Fruit fly (Drosophila melanogaster) whole organism, prepupa: ENCODE measurements around the gene CG17261.

ENCODE experiments used
- Blimp-1 ChIP-seq: fragments of 200-800 bp; sonication (Bioruptor generic); optimal IDR thresholded peaks from 3 replicates; lab custom pipeline; 2017; ENCODE audit warnings: missing biosample characterization, missing genetic modification characterization, mild to moderate bottlenecking, moderate library complexity, missing genetic modification reagents
- CG10631 ChIP-seq: fragments of 200-800 bp; sonication (Bioruptor generic); optimal IDR thresholded peaks from 2 replicates; lab custom pipeline; 2016; ENCODE audit warnings: missing biosample characterization, missing genetic modification characterization
- CG11762 ChIP-seq: fragments of 200-800 bp; sonication (Bioruptor generic); optimal IDR thresholded peaks from 3 replicates; lab custom pipeline; 2016; ENCODE audit warnings: missing biosample characterization, missing genetic modification characterization; ENCODE audit not compliant: insufficient read depth
- CG1621 ChIP-seq: fragments of 200-800 bp; sonication (Bioruptor generic); optimal IDR thresholded peaks from 3 replicates; lab custom pipeline; 2018; ENCODE audit warnings: missing biosample characterization, mild to moderate bottlenecking, missing genetic modification characterization
- CG31627 ChIP-seq: fragments of 200-800 bp; sonication (Bioruptor generic); optimal IDR thresholded peaks from 3 replicates; lab custom pipeline; 2016; ENCODE audit warnings: missing biosample characterization, missing genetic modification characterization
- CG32006 ChIP-seq: fragments of 200-800 bp; sonication (Bioruptor generic); optimal IDR thresholded peaks from 3 replicates; lab custom pipeline; 2017; ENCODE audit warnings: missing biosample characterization, mild to moderate bottlenecking, missing genetic modification characterization
- CG34406 ChIP-seq: fragments of 200-800 bp; sonication (Bioruptor generic); optimal IDR thresholded peaks from 3 replicates; lab custom pipeline; 2016; ENCODE audit warnings: missing biosample characterization, missing genetic modification characterization
- CG6276 ChIP-seq: fragments of 200-800 bp; sonication (Bioruptor generic); optimal IDR thresholded peaks from 2 replicates; lab custom pipeline; 2017; ENCODE audit warnings: missing biosample characterization, mild to moderate bottlenecking, missing genetic modification characterization
- CG6792 ChIP-seq: fragments of 200-800 bp; sonication (Bioruptor generic); optimal IDR thresholded peaks from 3 replicates; lab custom pipeline; 2016; ENCODE audit warnings: missing biosample characterization, missing genetic modification characterization
- CG6854 ChIP-seq: fragments of 200-800 bp; sonication (Bioruptor generic); optimal IDR thresholded peaks from 2 replicates; lab custom pipeline; 2017; ENCODE audit warnings: missing biosample characterization, mild to moderate bottlenecking, missing genetic modification characterization
- CG7368 ChIP-seq: fragments of 200-800 bp; sonication (Bioruptor generic); optimal IDR thresholded peaks from 3 replicates; lab custom pipeline; 2016; ENCODE audit warnings: missing biosample characterization, missing genetic modification characterization
- CG8632 ChIP-seq: fragments of 200-800 bp; sonication (Bioruptor generic); optimal IDR thresholded peaks from 3 replicates; lab custom pipeline; 2016; ENCODE audit warnings: missing biosample characterization, missing genetic modification characterization
- Eip78C ChIP-seq: fragments of 200-800 bp; sonication (Bioruptor generic); peaks from one replicate; lab custom pipeline; 2016; ENCODE audit warnings: missing biosample characterization, missing genetic modification characterization
- Ets21C ChIP-seq: fragments of 200-800 bp; sonication (Bioruptor generic); optimal IDR thresholded peaks from 3 replicates; lab custom pipeline; 2016; ENCODE audit warnings: missing biosample characterization, missing genetic modification characterization
- Gug ChIP-seq: fragments of 200-800 bp; sonication (Bioruptor generic); IDR thresholded peaks from 2 replicates; pipeline ENCODE4 v1.3.6; 2022; ENCODE audit warnings: missing biosample characterization, missing genetic modification characterization
- Hr38 ChIP-seq: sonication (Bioruptor generic); optimal IDR thresholded peaks from 2 replicates; lab custom pipeline; 2016; ENCODE audit warnings: missing biosample characterization, missing genetic modification characterization
- Hr39 ChIP-seq: fragments of 200-800 bp; sonication (Bioruptor generic); optimal IDR thresholded peaks from 2 replicates; lab custom pipeline; 2016; ENCODE audit warnings: missing biosample characterization, missing genetic modification characterization
- Hr4 ChIP-seq: fragments of 200-800 bp; sonication (Bioruptor generic); optimal IDR thresholded peaks from 3 replicates; lab custom pipeline; 2016; ENCODE audit warnings: missing biosample characterization, missing genetic modification characterization
- Lpt ChIP-seq: fragments of 200-800 bp; sonication (Bioruptor generic); optimal IDR thresholded peaks from 3 replicates; lab custom pipeline; 2016; ENCODE audit warnings: missing biosample characterization, missing genetic modification characterization
- OdsH ChIP-seq: fragments of 200-800 bp; sonication (Bioruptor generic); optimal IDR thresholded peaks from 3 replicates; lab custom pipeline; 2016; ENCODE audit warnings: missing biosample characterization, missing genetic modification characterization
- Smox ChIP-seq: fragments of 200-800 bp; sonication (Bioruptor generic); optimal IDR thresholded peaks from 3 replicates; lab custom pipeline; 2016; ENCODE audit warnings: missing biosample characterization, missing genetic modification characterization
- Sox102F ChIP-seq: fragments of 200-800 bp; sonication (Bioruptor generic); optimal IDR thresholded peaks from 2 replicates; lab custom pipeline; 2016; ENCODE audit warnings: missing biosample characterization, mild to moderate bottlenecking, missing genetic modification characterization
- achi ChIP-seq: fragments of 200-800 bp; sonication (Bioruptor generic); optimal IDR thresholded peaks from 3 replicates; lab custom pipeline; 2016; ENCODE audit warnings: missing biosample characterization, missing genetic modification characterization
- acj6 ChIP-seq: fragments of 200-800 bp; sonication (Bioruptor generic); optimal IDR thresholded peaks from 3 replicates; lab custom pipeline; 2016; ENCODE audit warnings: missing biosample characterization, missing genetic modification characterization
- dac ChIP-seq: fragments of 200-800 bp; sonication (Bioruptor generic); optimal IDR thresholded peaks from 2 replicates; lab custom pipeline; 2017; ENCODE audit warnings: missing biosample characterization, mild to moderate bottlenecking, missing genetic modification characterization
- eg ChIP-seq: fragments of 200-800 bp; sonication (Bioruptor generic); IDR thresholded peaks from 3 replicates; pipeline ENCODE4 v1.3.6; 2022; ENCODE audit warnings: missing biosample characterization, missing genetic modification characterization
- fd59A ChIP-seq: fragments of 200-800 bp; sonication (Bioruptor generic); optimal IDR thresholded peaks from 2 replicates; lab custom pipeline; 2017; ENCODE audit warnings: missing biosample characterization, mild to moderate bottlenecking, missing genetic modification characterization, missing genetic modification reagents
- fd85E ChIP-seq: fragments of 200-800 bp; sonication (Bioruptor generic); optimal IDR thresholded peaks from 3 replicates; lab custom pipeline; 2016; ENCODE audit warnings: missing biosample characterization, missing genetic modification characterization
- fkh ChIP-seq: fragments of 200-800 bp; sonication (Bioruptor generic); optimal IDR thresholded peaks from 3 replicates; lab custom pipeline; 2017; ENCODE audit warnings: missing biosample characterization, mild to moderate bottlenecking, missing genetic modification characterization, moderate library complexity
- lz ChIP-seq: fragments of 200-800 bp; sonication (Bioruptor generic); optimal IDR thresholded peaks from 3 replicates; lab custom pipeline; 2016; ENCODE audit warnings: missing biosample characterization, missing genetic modification characterization
- net ChIP-seq: fragments of 200-800 bp; sonication (Bioruptor generic); optimal IDR thresholded peaks from 3 replicates; lab custom pipeline; 2016; ENCODE audit warnings: missing biosample characterization, missing genetic modification characterization
- salr ChIP-seq, 2 experiments: fragments of 200-800 bp; sonication (Bioruptor generic); optimal IDR thresholded peaks; 3 replicates each; lab custom pipeline; 2016 to 2018; ENCODE audit warnings: missing biosample characterization in 2 of 2, missing genetic modification characterization in 2 of 2, mild to moderate bottlenecking in 1 of 2

CG17261 gene

dm6 chr2L:3092535-3092934 is 50.2 kb downstream of the CG17261 start (continued):
- no peak for TF ChIP-seq achi (GFP tag; lab: Kevin White, UChicago)
- peak; percentile 9 for TF ChIP-seq OdsH (GFP tag; lab: Kevin White, UChicago)
- no peak for TF ChIP-seq fd59A (GFP tag; lab: Kevin White, UChicago)
- TF ChIP-seq CG7368, result no peak
- TF ChIP-seq fd85E, result no peak
- no peak for TF ChIP-seq fkh (GFP tag; lab: Kevin White, UChicago)
- no peak for TF ChIP-seq net (GFP tag; lab: Kevin White, UChicago)
- peak; percentile 51; the same call in 2 of the 3 replicates for TF ChIP-seq eg (GFP tag; lab: Robert Waterston, UW)
- no peak for TF ChIP-seq CG1621
- TF ChIP-seq Ets21C (GFP tag; lab: Kevin White, UChicago), result no peak
- no peak for TF ChIP-seq dac (GFP tag; lab: Kevin White, UChicago)
- TF ChIP-seq Hr38 (GFP tag; lab: Kevin White, UChicago), result no peak
- no peak for TF ChIP-seq CG11762 (GFP tag; lab: Kevin White, UChicago)
- TF ChIP-seq Gug (GFP tag; lab: Robert Waterston, UW), result no peak
- peak; percentile 79 for TF ChIP-seq Eip78C (GFP tag; lab: Kevin White, UChicago)
- no peak for TF ChIP-seq acj6 (GFP tag; lab: Kevin White, UChicago)
- peak; percentile 8 for TF ChIP-seq CG6276 (GFP tag; lab: Kevin White, UChicago)
- TF ChIP-seq Sox102F, result peak; percentile 2
- no peak for TF ChIP-seq CG10631
- no peak for TF ChIP-seq CG8632 (GFP tag; lab: Kevin White, UChicago)
- no peak for TF ChIP-seq CG6854
- no peak for TF ChIP-seq salr (GFP tag; optimal IDR thresholded peaks at IDR 0.05; lab: Kevin White, UChicago)
- TF ChIP-seq CG6792 (GFP tag; lab: Kevin White, UChicago), result no peak
- peak; percentile 65 for TF ChIP-seq CG32006 (GFP tag; lab: Kevin White, UChicago)
- TF ChIP-seq CG31627 (GFP tag; lab: Kevin White, UChicago), result peak; percentile 40
- TF ChIP-seq Smox (GFP tag; lab: Kevin White, UChicago), result peak; percentile 31
- no peak for TF ChIP-seq Blimp-1 (GFP tag; lab: Kevin White, UChicago)
- TF ChIP-seq Hr4 (GFP tag; lab: Kevin White, UChicago), result peak; percentile 65
- TF ChIP-seq lz (GFP tag; lab: Kevin White, UChicago), result peak; percentile 33
- TF ChIP-seq CG34406 (GFP tag; lab: Kevin White, UChicago), result no peak
- TF ChIP-seq Hr39, result peak; percentile 34
- no peak for TF ChIP-seq Lpt (GFP tag; lab: Kevin White, UChicago)
- TF ChIP-seq, all 60 proteins: peak for 18
